Worm (Caenorhabditis elegans): ENCODE data around the gene exc-12.

ce11 chrIII:13526191-13526590 lies 44.1 kb downstream of the exc-12 start:
- no peak for TF ChIP-seq nhr-11 (tag; optimal IDR thresholded peaks at IDR 0.05)
- TF ChIP-seq nhr-85 (tag), result no peak
- no peak for TF ChIP-seq lin-15B (tag; optimal IDR thresholded peaks at IDR 0.05)
- TF ChIP-seq elt-3 (tag; optimal IDR thresholded peaks at IDR 0.05), result no peak
- TF ChIP-seq lin-35 (GFP tag; optimal IDR thresholded peaks at IDR 0.05), result no peak
- no peak for TF ChIP-seq nhr-28 (tag; optimal IDR thresholded peaks at IDR 0.05)

Measured in whole organism, L1 larva.